Worm (Caenorhabditis elegans) whole organism, mixed stage, embryonic: ENCODE measurements around the gene noca-2.

Source experiments
- M03D4.4 ChIP-seq: sonication (generic microtip); optimal IDR thresholded peaks from 2 replicates; lab custom pipeline; 2017; ENCODE audit warnings: mild to moderate bottlenecking, missing genetic modification characterization, missing compliant biosample characterization
- bed-3 ChIP-seq: fragments of 200-800 bp; sonication (Bioruptor generic); optimal IDR thresholded peaks from 3 replicates; lab custom pipeline; 2018; ENCODE audit warnings: mild to moderate bottlenecking, missing genetic modification characterization, moderate library complexity, missing compliant biosample characterization
- blmp-1 ChIP-seq: fragments of 150-350 bp; optimal IDR thresholded peaks from 2 replicates; lab custom pipeline; 2014; ENCODE audit warnings: missing biosample characterization, missing genetic modification characterization
- ceh-39 ChIP-seq: fragments of 150-350 bp; optimal IDR thresholded peaks from 2 replicates; lab custom pipeline; 2014; ENCODE audit warnings: missing biosample characterization, missing genetic modification characterization
- ceh-43 ChIP-seq: fragments of 200-800 bp; sonication (Bioruptor generic); optimal IDR thresholded peaks from 2 replicates; lab custom pipeline; 2018; ENCODE audit warnings: mild to moderate bottlenecking, missing genetic modification characterization, moderate library complexity, missing compliant biosample characterization
- ceh-83 ChIP-seq: fragments of 200-800 bp; sonication (Bioruptor generic); optimal IDR thresholded peaks from 2 replicates; lab custom pipeline; 2018; ENCODE audit warnings: mild to moderate bottlenecking, missing genetic modification characterization, missing compliant biosample characterization
- ces-1 ChIP-seq: fragments of 150-350 bp; optimal IDR thresholded peaks from 2 replicates; lab custom pipeline; 2014; ENCODE audit warnings: missing biosample characterization, missing genetic modification reagents, missing genetic modification characterization
- cnd-1 ChIP-seq: fragments of 200-800 bp; sonication (Bioruptor generic); optimal IDR thresholded peaks from 2 replicates; lab custom pipeline; 2018; ENCODE audit warnings: mild to moderate bottlenecking, missing genetic modification characterization, missing compliant biosample characterization
- drap-1 ChIP-seq: fragments of 200-800 bp; sonication (Bioruptor generic); optimal IDR thresholded peaks from 3 replicates; lab custom pipeline; 2018; ENCODE audit warnings: mild to moderate bottlenecking, missing genetic modification characterization, missing compliant biosample characterization
- elt-1 ChIP-seq: sonication (generic microtip); optimal IDR thresholded peaks from 2 replicates; lab custom pipeline; 2017; ENCODE audit warnings: missing genetic modification characterization, mild to moderate bottlenecking, missing compliant biosample characterization, antibody characterized with exemption, moderate library complexity, borderline replicate concordance; ENCODE audit not compliant: insufficient read depth
- flh-1 ChIP-seq: fragments of 200-800 bp; sonication (Bioruptor generic); optimal IDR thresholded peaks from 2 replicates; lab custom pipeline; 2018; ENCODE audit warnings: mild to moderate bottlenecking, missing genetic modification characterization, moderate library complexity, missing compliant biosample characterization
- ham-2 ChIP-seq: fragments of 200-800 bp; sonication (Bioruptor generic); optimal IDR thresholded peaks from 2 replicates; lab custom pipeline; 2018; ENCODE audit warnings: mild to moderate bottlenecking, missing genetic modification characterization, missing compliant biosample characterization
- hlh-1 ChIP-seq: fragments of 150-350 bp; optimal IDR thresholded peaks from 2 replicates; lab custom pipeline; 2014; ENCODE audit warnings: missing biosample characterization, missing genetic modification reagents, missing genetic modification characterization
- lin-13 ChIP-seq: fragments of 150-350 bp; optimal IDR thresholded peaks from 2 replicates; lab custom pipeline; 2014; ENCODE audit warnings: missing biosample characterization, missing genetic modification characterization
- lin-32 ChIP-seq: fragments of 200-800 bp; sonication (Bioruptor generic); optimal IDR thresholded peaks from 2 replicates; lab custom pipeline; 2018; ENCODE audit warnings: mild to moderate bottlenecking, missing genetic modification characterization, missing compliant biosample characterization
- lsy-2 ChIP-seq: fragments of 150-350 bp; optimal IDR thresholded peaks from 2 replicates; lab custom pipeline; 2014; ENCODE audit warnings: missing biosample characterization, missing genetic modification characterization
- mab-5 ChIP-seq: fragments of 150-350 bp; optimal IDR thresholded peaks from 2 replicates; lab custom pipeline; 2014; ENCODE audit warnings: missing biosample characterization, missing genetic modification characterization
- mep-1 ChIP-seq: fragments of 150-350 bp; optimal IDR thresholded peaks from 2 replicates; lab custom pipeline; 2017; ENCODE audit warnings: missing biosample characterization, missing genetic modification reagents, missing genetic modification characterization, inconsistent platforms
- nhr-12 ChIP-seq: fragments of 150-350 bp; optimal IDR thresholded peaks from 2 replicates; lab custom pipeline; 2014; ENCODE audit warnings: missing biosample characterization, missing genetic modification characterization
- nhr-2 ChIP-seq: fragments of 150-350 bp; optimal IDR thresholded peaks from 2 replicates; lab custom pipeline; 2014; ENCODE audit warnings: missing biosample characterization, missing genetic modification characterization
- nhr-237 ChIP-seq: fragments of 150-350 bp; optimal IDR thresholded peaks from 2 replicates; lab custom pipeline; 2014; ENCODE audit warnings: missing biosample characterization, missing genetic modification characterization
- nhr-28 ChIP-seq: fragments of 150-350 bp; optimal IDR thresholded peaks from 2 replicates; lab custom pipeline; 2014; ENCODE audit warnings: missing biosample characterization, missing genetic modification characterization
- nhr-76 ChIP-seq: sonication (generic microtip); optimal IDR thresholded peaks from 2 replicates; lab custom pipeline; 2017; ENCODE audit warnings: missing biosample characterization, missing genetic modification characterization
- pha-4 ChIP-seq: fragments of 150-350 bp; optimal IDR thresholded peaks from 2 replicates; lab custom pipeline; 2018; ENCODE audit warnings: missing biosample characterization, missing genetic modification reagents, missing genetic modification characterization
- sem-2 ChIP-seq: fragments of 200-800 bp; sonication (Bioruptor generic); optimal IDR thresholded peaks from 2 replicates; lab custom pipeline; 2018; ENCODE audit warnings: mild to moderate bottlenecking, missing genetic modification characterization, missing compliant biosample characterization
- sptf-1 ChIP-seq: sonication (generic microtip); optimal IDR thresholded peaks from 2 replicates; lab custom pipeline; 2017; ENCODE audit warnings: mild to moderate bottlenecking, missing genetic modification characterization, moderate library complexity, missing compliant biosample characterization
- tbx-8 ChIP-seq: fragments of 200-800 bp; sonication (Bioruptor generic); optimal IDR thresholded peaks from 2 replicates; lab custom pipeline; 2018; ENCODE audit warnings: mild to moderate bottlenecking, missing genetic modification characterization, moderate library complexity, missing compliant biosample characterization
- unc-120 ChIP-seq: sonication (generic microtip); optimal IDR thresholded peaks from 2 replicates; lab custom pipeline; 2017; ENCODE audit warnings: missing genetic modification characterization, missing compliant biosample characterization; ENCODE audit not compliant: poor library complexity, severe bottlenecking
- unc-39 ChIP-seq: fragments of 150-350 bp; optimal IDR thresholded peaks from 2 replicates; lab custom pipeline; 2014; ENCODE audit warnings: missing biosample characterization, missing genetic modification characterization
- unc-62 ChIP-seq: fragments of 150-350 bp; optimal IDR thresholded peaks from 2 replicates; lab custom pipeline; 2014; ENCODE audit warnings: missing biosample characterization, missing genetic modification reagents, missing genetic modification characterization
- ztf-11 ChIP-seq: fragments of 150-350 bp; optimal IDR thresholded peaks from 2 replicates; lab custom pipeline; 2014; ENCODE audit warnings: missing biosample characterization, missing genetic modification characterization

The noca-2 gene

DNA sequence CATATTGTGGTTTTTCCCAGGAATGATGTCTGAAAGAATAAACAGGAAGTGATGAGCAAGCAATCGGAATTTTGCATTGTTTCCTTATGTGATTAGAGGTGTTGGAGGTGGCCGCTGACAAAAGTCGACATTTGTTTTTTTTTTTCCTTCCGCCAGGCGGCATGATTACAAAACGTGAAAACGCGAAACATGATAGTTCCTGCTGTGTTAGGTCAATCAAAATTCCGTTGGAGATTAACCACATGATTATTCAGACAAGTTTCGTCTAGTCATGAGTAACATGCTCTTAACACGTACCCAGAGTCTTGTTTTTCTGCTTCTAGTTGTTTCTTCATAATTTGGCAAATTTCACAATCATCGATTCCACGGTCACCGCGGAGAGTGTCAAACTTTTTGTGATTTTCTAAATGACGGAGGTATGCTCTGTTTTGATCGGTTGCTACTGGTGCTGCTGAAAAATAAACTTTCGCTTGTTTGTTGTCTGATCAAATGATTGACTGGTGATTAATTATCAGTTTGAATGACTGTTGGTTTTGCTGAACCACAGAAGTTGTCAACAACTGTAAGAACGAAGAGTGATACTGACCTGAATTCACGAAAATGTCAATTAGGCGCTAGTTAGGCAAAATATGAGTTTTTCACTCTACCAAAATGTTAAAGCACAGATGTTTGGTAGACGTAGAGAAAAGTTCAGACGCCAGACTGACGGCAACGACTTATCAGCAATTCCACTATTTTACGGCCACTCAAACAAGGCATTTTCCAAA is 12.5 kb downstream of the noca-2 start:
- TF ChIP-seq flh-1 (GFP tag; lab: Kevin White, UChicago) (no peak), ztf-11 (no peak), sptf-1 (no peak), drap-1 (no peak), unc-120 (tag; lab: Kevin White, UChicago) (no peak), nhr-237 (tag; lab: Kevin White, UChicago) (no peak), ces-1 (GFP tag; lab: Kevin White, UChicago) (no peak), mep-1 (no peak), ceh-43 (no peak), nhr-2 (tag; lab: Kevin White, UChicago) (no peak), tbx-8 (GFP tag; lab: Kevin White, UChicago) (no peak), lin-13 (tag; lab: Kevin White, UChicago) (no peak), lsy-2 (tag; lab: Kevin White, UChicago) (no peak), cnd-1 (tag; lab: Kevin White, UChicago) (no peak), blmp-1 (tag; lab: Kevin White, UChicago) (no peak), M03D4.4 (tag; lab: Kevin White, UChicago) (no peak)

DNA sequence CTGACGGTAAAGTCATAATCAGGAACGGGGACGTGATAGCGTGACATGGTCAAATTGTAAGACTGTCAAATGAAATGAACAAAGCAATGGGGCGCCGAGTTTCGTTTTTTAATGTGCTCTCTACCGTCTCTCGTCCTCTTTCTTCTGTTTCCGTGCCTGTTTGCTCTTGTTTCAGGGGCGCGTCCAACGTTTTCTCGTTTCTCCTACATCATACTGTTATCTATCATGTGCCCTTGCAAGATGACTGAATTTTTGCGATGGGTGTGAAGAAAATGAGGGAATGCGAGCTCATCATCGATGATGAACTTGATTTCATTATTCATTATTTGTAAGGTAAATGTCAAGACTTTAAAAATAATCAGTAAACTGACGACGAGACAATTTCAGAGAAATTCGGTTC is 13.9 kb downstream of the noca-2 start, which contains the start of gene T04F8.7:
Gene T04F8.7 (minus strand): TSS at position 130 of the 400 bp plus-strand sequence.
- TF ChIP-seq unc-62 (GFP tag; lab: Kevin White, UChicago) (no peak), sem-2 (no peak), unc-39 (tag; lab: Kevin White, UChicago) (no peak), sptf-1 (no peak), nhr-28 (tag; lab: Kevin White, UChicago) (no peak), elt-1 (tag; lab: Kevin White, UChicago) (no peak), nhr-237 (tag; lab: Kevin White, UChicago) (no peak), cnd-1 (tag; lab: Kevin White, UChicago) (no peak), ceh-83 (no peak), mep-1 (no peak), bed-3 (GFP tag; lab: Kevin White, UChicago) (no peak), pha-4 (tag; lab: Kevin White, UChicago) (no peak)

DNA sequence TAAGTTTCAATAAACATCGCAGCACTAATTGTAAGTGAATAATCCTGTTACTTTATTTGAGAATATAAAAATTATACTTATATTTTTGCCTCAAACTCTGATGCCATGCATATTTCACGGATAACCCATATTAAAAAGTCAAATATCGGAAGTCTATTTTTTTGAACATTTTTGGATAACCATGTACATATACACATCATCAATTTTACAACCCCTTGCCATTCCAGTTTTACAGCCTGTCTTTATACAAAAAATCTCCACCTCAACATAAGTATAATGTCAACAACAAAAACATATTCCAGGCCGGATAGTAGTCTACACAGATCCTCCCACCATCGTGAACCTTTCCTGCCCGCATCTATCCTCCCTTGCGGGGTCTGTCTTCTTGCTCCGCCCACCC is 17.3 kb downstream of the noca-2 start, which contains the start of gene hnd-1:
Gene hnd-1 (plus strand): TSS at position 301 of the 400 bp plus-strand sequence.
- TF ChIP-seq hlh-1 (tag; lab: Kevin White, UChicago) (no peak), ham-2 (GFP tag; lab: Kevin White, UChicago) (no peak), ceh-43 (no peak), nhr-2 (tag; lab: Kevin White, UChicago) (no peak), lin-32 (GFP tag; lab: Kevin White, UChicago) (no peak), tbx-8 (GFP tag; lab: Kevin White, UChicago) (no peak), nhr-76 (tag; lab: Kevin White, UChicago) (no peak), M03D4.4 (tag; lab: Kevin White, UChicago) (no peak), bed-3 (GFP tag; lab: Kevin White, UChicago) (no peak), sptf-1 (no peak), lsy-2 (tag; lab: Kevin White, UChicago) (no peak), drap-1 (no peak), mab-5 (tag; lab: Kevin White, UChicago) (no peak)

DNA sequence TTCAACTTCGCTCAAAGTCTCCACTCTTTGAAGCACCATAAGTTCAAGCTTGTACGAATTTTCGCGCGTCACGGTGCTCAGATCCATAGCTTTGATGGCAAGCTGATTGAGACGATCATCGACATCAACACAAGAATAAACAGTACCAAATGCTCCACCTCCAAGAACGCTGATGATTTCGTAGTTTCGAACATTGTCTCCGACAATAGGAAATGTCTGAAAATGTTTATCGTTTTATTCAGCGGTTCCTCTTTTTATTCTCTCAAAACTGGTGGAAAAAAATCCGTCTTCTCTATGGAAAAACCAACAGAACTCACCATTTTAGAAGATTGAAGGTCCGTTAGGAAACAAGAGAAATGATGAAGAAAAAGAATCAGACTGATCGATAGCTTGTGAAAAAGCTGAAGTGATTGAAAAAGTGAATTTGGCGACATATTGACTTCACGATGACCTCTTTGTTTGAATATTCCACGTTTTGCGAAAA is 21.0 kb downstream of the noca-2 start, which contains the start of gene C44C10.7:
Gene C44C10.7 (minus strand): TSS at position 434 of the 484 bp plus-strand sequence.
- TF ChIP-seq blmp-1 (tag; lab: Kevin White, UChicago) (no peak), lsy-2 (tag; lab: Kevin White, UChicago) (no peak), ceh-39 (tag; lab: Kevin White, UChicago) (no peak), flh-1 (GFP tag; lab: Kevin White, UChicago) (no peak), nhr-76 (tag; lab: Kevin White, UChicago) (no peak), nhr-12 (no peak), lin-32 (GFP tag; lab: Kevin White, UChicago) (no peak), drap-1 (no peak)
